Fruit fly (Drosophila melanogaster) whole organism, prepupa: Measurements from ENCODE around the gene Cad87A.

Source experiments
- fd59A ChIP-seq: fragments of 200-800 bp; sonication (Bioruptor generic); optimal IDR thresholded peaks from 2 replicates; lab custom pipeline; 2017; ENCODE audit warnings: missing biosample characterization, mild to moderate bottlenecking, missing genetic modification characterization, missing genetic modification reagents
- ss ChIP-seq, 2 experiments: fragments of 200-800 bp; sonication (Bioruptor generic); optimal IDR thresholded peaks; 2 replicates in 1 of 2; 3 replicates in 1 of 2; lab custom pipeline; 2017 to 2018; ENCODE audit warnings: mild to moderate bottlenecking in 2 of 2, missing biosample characterization in 2 of 2, missing genetic modification characterization in 2 of 2, moderate library complexity in 1 of 2

- peak; percentile 15 for TF ChIP-seq fd59A (GFP tag; lab: Kevin White, UChicago)
- TF ChIP-seq ss (GFP tag; optimal IDR thresholded peaks at IDR 0.05; lab: Kevin White, UChicago), result no peak
Measured at dm6 chr3R:11882506-11882953, 66.4 kb downstream of the Cad87A start, which contains the start of the genes CG6962 and CG31368.
